Worm (Caenorhabditis elegans) whole organism, early embryonic: ENCODE results near the gene C44B12.9.
A peak's percentile ranks its signal among the peaks of the same experiment; 100 is the strongest.

Experiments
- B0310.2 ChIP-seq: sonication (generic microtip); optimal IDR thresholded peaks from 2 replicates; lab custom pipeline; 2016; ENCODE audit warnings: mild to moderate bottlenecking, missing genetic modification characterization, missing compliant biosample characterization
- F13C5.2 ChIP-seq: sonication (generic microtip); optimal IDR thresholded peaks from 2 replicates; lab custom pipeline; 2017; ENCODE audit warnings: mild to moderate bottlenecking, missing genetic modification characterization, inconsistent platforms, missing compliant biosample characterization
- aly-1 ChIP-seq: sonication (generic microtip); optimal IDR thresholded peaks from 2 replicates; lab custom pipeline; 2016; ENCODE audit warnings: missing genetic modification characterization, missing compliant biosample characterization
- ama-1 ChIP-seq: fragments of 150-350 bp; optimal IDR thresholded peaks from 2 replicates; lab custom pipeline; 2014
- ceh-13 ChIP-seq: fragments of 200-800 bp; sonication (Bioruptor generic); optimal IDR thresholded peaks from 2 replicates; lab custom pipeline; 2018; ENCODE audit warnings: mild to moderate bottlenecking, missing genetic modification characterization, missing compliant biosample characterization
- ceh-36 ChIP-seq: sonication (generic microtip); optimal IDR thresholded peaks from 2 replicates; lab custom pipeline; 2016; ENCODE audit warnings: missing genetic modification characterization, inconsistent platforms, missing compliant biosample characterization
- ets-7 ChIP-seq: sonication (generic microtip); optimal IDR thresholded peaks from 2 replicates; lab custom pipeline; 2016; ENCODE audit warnings: missing genotype, missing genetic modification characterization, missing compliant biosample characterization
- flt-1 ChIP-seq: fragments of 200-800 bp; sonication (Bioruptor generic); IDR thresholded peaks from 2 replicates; pipeline ENCODE4 v1.3.6; 2022; ENCODE audit warnings: missing genetic modification characterization, missing compliant biosample characterization
- hmbx-1 ChIP-seq: sonication (generic microtip); optimal IDR thresholded peaks from 2 replicates; lab custom pipeline; 2016; ENCODE audit warnings: mild to moderate bottlenecking, missing genetic modification characterization, missing compliant biosample characterization
- hmg-4 ChIP-seq: fragments of 200-800 bp; sonication (Bioruptor generic); optimal IDR thresholded peaks from 2 replicates; lab custom pipeline; 2018; ENCODE audit warnings: mild to moderate bottlenecking, missing genetic modification characterization, missing compliant biosample characterization
- hnd-1 ChIP-seq: sonication (generic microtip); optimal IDR thresholded peaks from 2 replicates; lab custom pipeline; 2016; ENCODE audit warnings: missing genetic modification characterization, missing compliant biosample characterization
- pes-1 ChIP-seq: fragments of 200-800 bp; sonication (Bioruptor generic); IDR thresholded peaks from 2 replicates; pipeline ENCODE4 v1.3.6; 2022; ENCODE audit warnings: missing genetic modification reagents, missing genetic modification characterization, missing compliant biosample characterization
- scrt-1 ChIP-seq: fragments of 200-800 bp; sonication (Bioruptor generic); IDR thresholded peaks from 2 replicates; pipeline ENCODE4 v1.3.6; 2022; ENCODE audit warnings: missing genetic modification characterization, missing compliant biosample characterization
- sea-1 ChIP-seq: fragments of 200-800 bp; sonication (Bioruptor generic); conservative IDR thresholded peaks from 2 replicates; pipeline ENCODE4 v1.3.6; 2022; ENCODE audit warnings: missing genetic modification characterization, missing compliant biosample characterization
- tbx-11 ChIP-seq: fragments of 200-800 bp; sonication (Bioruptor generic); IDR thresholded peaks from 2 replicates; pipeline ENCODE4 v1.3.6; 2022; ENCODE audit warnings: missing genetic modification characterization, missing compliant biosample characterization
- tbx-37 ChIP-seq: fragments of 200-800 bp; sonication (Bioruptor generic); conservative IDR thresholded peaks from 2 replicates; pipeline ENCODE4 v1.3.6; 2022; ENCODE audit warnings: missing genetic modification reagents, missing genetic modification characterization, missing compliant biosample characterization
- tra-4 ChIP-seq: sonication (generic microtip); optimal IDR thresholded peaks from 2 replicates; lab custom pipeline; 2017; ENCODE audit warnings: missing genetic modification characterization, missing compliant biosample characterization

Gene C44B12.9

ce11 chrIV:1104518-1104917 is at the start of gene C44B12.9, which contains the start of gene C44B12.3:
C44B12.9 (minus strand) TSS chrIV:1104618.
C44B12.3 (plus strand) TSS chrIV:1104766.
- TF ChIP-seq hmbx-1 (tag; lab: Kevin White, UChicago) = no peak
- TF ChIP-seq ceh-36 (tag; lab: Kevin White, UChicago) = no peak
- no peak for TF ChIP-seq ceh-13
- TF ChIP-seq F13C5.2 (tag; lab: Kevin White, UChicago) = no peak
- no peak for TF ChIP-seq tra-4 (tag; lab: Kevin White, UChicago)
- TF ChIP-seq tbx-37 = no peak
- no peak for TF ChIP-seq aly-1 (tag; lab: Kevin White, UChicago)
- TF ChIP-seq flt-1 (GFP tag; lab: Robert Waterston, UW) = no peak
- no peak for TF ChIP-seq hmg-4 (GFP tag; lab: Kevin White, UChicago)
- TF ChIP-seq ets-7 (tag; lab: Kevin White, UChicago) = no peak
- no peak for TF ChIP-seq sea-1 (GFP tag; lab: Robert Waterston, UW)
- no peak for TF ChIP-seq tbx-11 (GFP tag; lab: Robert Waterston, UW)
- TF ChIP-seq pes-1 (GFP tag; lab: Robert Waterston, UW) = no peak
- TF ChIP-seq ama-1 (lab: Kevin White, UChicago) = no peak
- TF ChIP-seq scrt-1 = no peak
- TF ChIP-seq B0310.2 (tag; lab: Kevin White, UChicago) = no peak
- TF ChIP-seq hnd-1 = no peak

ce11 chrIV:1148425-1149151 is 44.2 kb upstream of the C44B12.9 start:
- TF ChIP-seq hmbx-1 (tag; lab: Kevin White, UChicago) = no peak
- TF ChIP-seq tbx-37 = no peak
- TF ChIP-seq ceh-13 = no peak
- no peak for TF ChIP-seq ets-7 (tag; lab: Kevin White, UChicago)
- TF ChIP-seq tra-4 (tag; lab: Kevin White, UChicago) = no peak
- no peak for TF ChIP-seq ama-1 (lab: Kevin White, UChicago)
- TF ChIP-seq sea-1 (GFP tag; lab: Robert Waterston, UW) = no peak
- TF ChIP-seq pes-1 (GFP tag; lab: Robert Waterston, UW) = no peak
- TF ChIP-seq B0310.2 (tag; lab: Kevin White, UChicago) = no peak
- TF ChIP-seq scrt-1 = no peak
- no peak for TF ChIP-seq tbx-11 (GFP tag; lab: Robert Waterston, UW)
- TF ChIP-seq hnd-1 = no peak
- no peak for TF ChIP-seq flt-1 (GFP tag; lab: Robert Waterston, UW)
- TF ChIP-seq ceh-36 (tag; lab: Kevin White, UChicago) = no peak
- no peak for TF ChIP-seq aly-1 (tag; lab: Kevin White, UChicago)

- no peak for TF ChIP-seq sea-1 (GFP tag; lab: Robert Waterston, UW)
- TF ChIP-seq flt-1 (GFP tag; lab: Robert Waterston, UW) = no peak
- TF ChIP-seq B0310.2 (tag; lab: Kevin White, UChicago) = no peak
- TF ChIP-seq tra-4 (tag; lab: Kevin White, UChicago) = no peak
- no peak for TF ChIP-seq ceh-13
- TF ChIP-seq F13C5.2 (tag; lab: Kevin White, UChicago) = no peak
- TF ChIP-seq tbx-37 = no peak
- TF ChIP-seq ama-1 (lab: Kevin White, UChicago) = no peak
- TF ChIP-seq ets-7 (tag; lab: Kevin White, UChicago) = no peak
- no peak for TF ChIP-seq hnd-1
Observed at ce11 chrIV:1147594-1147993, 43.2 kb upstream of the C44B12.9 start.

- TF ChIP-seq ceh-36 (tag; lab: Kevin White, UChicago) (no peak), hmg-4 (GFP tag; lab: Kevin White, UChicago) (no peak), tbx-37 (no peak), F13C5.2 (tag; lab: Kevin White, UChicago) (no peak), aly-1 (tag; lab: Kevin White, UChicago) (no peak), ets-7 (tag; lab: Kevin White, UChicago) (no peak), tra-4 (tag; lab: Kevin White, UChicago) (no peak), ama-1 (lab: Kevin White, UChicago) (no peak), pes-1 (GFP tag; lab: Robert Waterston, UW) (no peak), tbx-11 (GFP tag; lab: Robert Waterston, UW) (no peak), ceh-13 (no peak), hnd-1 (no peak), hmbx-1 (tag; lab: Kevin White, UChicago) (no peak), B0310.2 (tag; lab: Kevin White, UChicago) (no peak), sea-1 (GFP tag; lab: Robert Waterston, UW) (no peak), flt-1 (GFP tag; lab: Robert Waterston, UW) (no peak), scrt-1 (no peak)
Observed at ce11 chrIV:1136658-1137057, 32.2 kb upstream of the C44B12.9 start, which contains the start of gene C44B12.6. C44B12.6 (minus strand) TSS chrIV:1136758.

ce11 chrIV:1127852-1128251 is 23.4 kb upstream of the C44B12.9 start:
- TF ChIP-seq ceh-36 (tag; lab: Kevin White, UChicago) = peak; percentile 20
- TF ChIP-seq tra-4 (tag; lab: Kevin White, UChicago) = no peak

- TF ChIP-seq ama-1 (lab: Kevin White, UChicago) (no peak), hmbx-1 (tag; lab: Kevin White, UChicago) (no peak)
Observed at ce11 chrIV:1126490-1126889, 22.1 kb upstream of the C44B12.9 start, which contains the start of gene perm-2. perm-2 (plus strand) TSS chrIV:1126790.

ce11 chrIV:1124741-1125140 is 20.3 kb upstream of the C44B12.9 start, which contains the start of gene perm-4:
perm-4 (minus strand) TSS chrIV:1125107.
- no peak for TF ChIP-seq ceh-13
- no peak for TF ChIP-seq tbx-11 (GFP tag; lab: Robert Waterston, UW)
